Fruit fly (Drosophila melanogaster) whole organism, wandering third instar larva: ENCODE data around the gene mei-217.

Experiments used
- psq ChIP-seq: fragments of 200-800 bp; sonication (Bioruptor generic); optimal IDR thresholded peaks from 3 replicates; lab custom pipeline; 2017; ENCODE audit warnings: missing biosample characterization, mild to moderate bottlenecking, missing genetic modification characterization, moderate library complexity
- sv ChIP-seq: fragments of 200-800 bp; sonication (Bioruptor generic); optimal IDR thresholded peaks from 3 replicates; lab custom pipeline; 2016; ENCODE audit warnings: missing biosample characterization, missing genetic modification characterization
- usp ChIP-seq: fragments of >200 bp; optimal IDR thresholded peaks from 2 replicates; lab custom pipeline; 2017; ENCODE audit warnings: missing biosample characterization, missing genetic modification characterization

DNA sequence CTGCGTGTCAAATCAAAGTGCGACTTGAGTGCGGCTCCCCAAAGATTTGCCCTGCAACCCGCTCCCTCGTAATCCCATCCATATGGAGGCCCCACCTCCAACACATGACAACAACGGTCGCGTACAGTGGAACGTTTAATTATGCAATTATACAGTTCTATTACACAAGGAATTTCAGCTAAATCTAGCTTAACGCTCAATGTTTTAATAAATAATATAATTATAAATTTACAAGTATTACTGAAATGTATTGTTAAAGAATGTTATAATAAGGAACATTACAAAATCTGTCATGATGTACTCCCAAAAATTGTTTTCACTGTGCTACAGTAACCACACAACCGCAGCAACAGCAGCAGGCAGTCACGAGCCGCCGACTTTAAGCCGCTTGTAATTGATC lies 31.3 kb upstream of the mei-217 start:
- no peak for TF ChIP-seq psq
- TF ChIP-seq sv (GFP tag; lab: Kevin White, UChicago) = no peak
- no peak for TF ChIP-seq usp
